Fruit fly (Drosophila melanogaster) whole organism, embryonic: ENCODE results near the gene BicC.

Experiments used
- C15 ChIP-seq: fragments of 200-800 bp; sonication (Bioruptor generic); IDR thresholded peaks from 3 replicates; pipeline ENCODE4 v1.3.6; 2022; ENCODE audit warnings: missing biosample characterization, missing genetic modification characterization
- CG1024 ChIP-seq: fragments of 200-800 bp; sonication (Bioruptor generic); IDR thresholded peaks from 2 replicates; pipeline ENCODE4 v1.3.6; 2022; ENCODE audit warnings: missing biosample characterization, missing genetic modification characterization
- CG10462 ChIP-seq: fragments of 200-800 bp; sonication (Bioruptor generic); optimal IDR thresholded peaks from 2 replicates; lab custom pipeline; 2016; ENCODE audit warnings: missing biosample characterization, missing genetic modification characterization
- CG10543 ChIP-seq: fragments of 200-800 bp; sonication (Bioruptor generic); optimal IDR thresholded peaks from 3 replicates; lab custom pipeline; 2017; ENCODE audit warnings: missing biosample characterization, mild to moderate bottlenecking, missing genetic modification characterization, moderate library complexity
- CG11723 ChIP-seq: fragments of 200-800 bp; sonication (Bioruptor generic); optimal IDR thresholded peaks from 2 replicates; lab custom pipeline; 2017; ENCODE audit warnings: missing biosample characterization, mild to moderate bottlenecking, missing genetic modification characterization
- CG15601 ChIP-seq: fragments of 200-800 bp; sonication (Bioruptor generic); optimal IDR thresholded peaks from 3 replicates; lab custom pipeline; 2019; ENCODE audit warnings: missing biosample characterization, mild to moderate bottlenecking, missing genetic modification characterization, moderate library complexity
- CG17612 ChIP-seq: fragments of 200-800 bp; sonication (Bioruptor generic); IDR thresholded peaks from 2 replicates; pipeline ENCODE4 v1.3.6; 2022; ENCODE audit warnings: missing biosample characterization, missing genetic modification characterization
- CG18619 ChIP-seq: fragments of 200-800 bp; sonication (Bioruptor generic); optimal IDR thresholded peaks from 3 replicates; lab custom pipeline; 2017; ENCODE audit warnings: missing biosample characterization, mild to moderate bottlenecking, missing genetic modification characterization
- CG31224 ChIP-seq: fragments of 200-800 bp; sonication (Bioruptor generic); IDR thresholded peaks from 2 replicates; pipeline ENCODE4 v1.3.6; 2022; ENCODE audit warnings: missing biosample characterization, missing genetic modification characterization
- CG3407 ChIP-seq: fragments of 200-800 bp; sonication (Bioruptor generic); optimal IDR thresholded peaks from 2 replicates; lab custom pipeline; 2018; ENCODE audit warnings: missing biosample characterization, mild to moderate bottlenecking, missing genetic modification characterization
- CG34376 ChIP-seq: fragments of 200-800 bp; sonication (Bioruptor generic); optimal IDR thresholded peaks from 2 replicates; lab custom pipeline; 2018; ENCODE audit warnings: missing biosample characterization, mild to moderate bottlenecking, missing genetic modification characterization
- CG6683 ChIP-seq: fragments of 200-800 bp; sonication (Bioruptor generic); optimal IDR thresholded peaks from 2 replicates; lab custom pipeline; 2017; ENCODE audit warnings: missing biosample characterization, mild to moderate bottlenecking, missing genetic modification characterization, missing genetic modification reagents
- CG6689 ChIP-seq: fragments of 200-800 bp; sonication (Bioruptor generic); IDR thresholded peaks from 2 replicates; pipeline ENCODE4 v1.3.6; 2022; ENCODE audit warnings: missing biosample characterization, missing genetic modification characterization
- CG7271 ChIP-seq: fragments of 200-800 bp; sonication (Bioruptor generic); optimal IDR thresholded peaks from 2 replicates; lab custom pipeline; 2018; ENCODE audit warnings: missing biosample characterization, mild to moderate bottlenecking, missing genetic modification characterization, moderate library complexity
- CG9727 ChIP-seq: fragments of 200-800 bp; sonication (Bioruptor generic); optimal IDR thresholded peaks from 3 replicates; lab custom pipeline; 2017; ENCODE audit warnings: missing biosample characterization, mild to moderate bottlenecking, missing genetic modification characterization
- Chrac-16 ChIP-seq: fragments of 200-800 bp; sonication (Bioruptor generic); optimal IDR thresholded peaks from 3 replicates; lab custom pipeline; 2016; ENCODE audit warnings: missing biosample characterization, missing genetic modification characterization
- CoRest ChIP-seq: fragments of 200-800 bp; sonication (Bioruptor generic); optimal IDR thresholded peaks from 3 replicates; lab custom pipeline; 2018; ENCODE audit warnings: missing biosample characterization, mild to moderate bottlenecking, missing genetic modification characterization, moderate library complexity
- D19A ChIP-seq: fragments of 200-800 bp; optimal IDR thresholded peaks from 3 replicates; lab custom pipeline; 2019; ENCODE audit warnings: missing biosample characterization, mild to moderate bottlenecking, missing genetic modification characterization, moderate library complexity
- Dbx ChIP-seq: fragments of 200-800 bp; sonication (Bioruptor generic); IDR thresholded peaks from 3 replicates; pipeline ENCODE4 v1.3.6; 2022; ENCODE audit warnings: missing biosample characterization, missing genetic modification characterization
- Gsc ChIP-seq: fragments of 200-800 bp; sonication (Bioruptor generic); IDR thresholded peaks from 2 replicates; pipeline ENCODE4 v1.3.6; 2022; ENCODE audit warnings: missing biosample characterization, missing genetic modification characterization
- H15 ChIP-seq: fragments of 200-800 bp; sonication (Bioruptor generic); IDR thresholded peaks from 3 replicates; pipeline ENCODE4 v1.3.6; 2022; ENCODE audit warnings: missing biosample characterization, missing genetic modification characterization
- HLH4C ChIP-seq: fragments of 200-800 bp; sonication (Bioruptor generic); IDR thresholded peaks from 3 replicates; pipeline ENCODE4 v1.3.6; 2022; ENCODE audit warnings: missing biosample characterization, missing genetic modification characterization; ENCODE audit not compliant: partially characterized antibody
- Hsf ChIP-seq: fragments of 200-800 bp; sonication (Bioruptor generic); optimal IDR thresholded peaks from 3 replicates; lab custom pipeline; 2016; ENCODE audit warnings: missing biosample characterization, missing genetic modification characterization
- MESR4 ChIP-seq: fragments of 200-800 bp; sonication (Bioruptor generic); optimal IDR thresholded peaks from 2 replicates; lab custom pipeline; 2018; ENCODE audit warnings: missing biosample characterization, mild to moderate bottlenecking, missing genetic modification characterization, moderate library complexity
- Poxn ChIP-seq: fragments of 200-800 bp; sonication (Bioruptor generic); IDR thresholded peaks from 2 replicates; pipeline ENCODE4 v1.3.6; 2022; ENCODE audit warnings: missing biosample characterization, missing genetic modification characterization
- Ptx1 ChIP-seq: fragments of 200-800 bp; sonication (Bioruptor generic); IDR thresholded peaks from 2 replicates; pipeline ENCODE4 v1.3.6; 2022; ENCODE audit warnings: missing biosample characterization, missing genetic modification characterization
- Tbp ChIP-seq: fragments of >200 bp; optimal IDR thresholded peaks from 2 replicates; lab custom pipeline; 2018; ENCODE audit warnings: missing biosample characterization, missing genetic modification characterization
- abd-A ChIP-seq: fragments of 200-800 bp; sonication (Bioruptor generic); optimal IDR thresholded peaks from 3 replicates; lab custom pipeline; 2019; ENCODE audit warnings: missing biosample characterization, mild to moderate bottlenecking, missing genetic modification characterization, moderate library complexity
- ase ChIP-seq: fragments of 200-800 bp; sonication (Bioruptor generic); IDR thresholded peaks from 3 replicates; pipeline ENCODE4 v1.3.6; 2022; ENCODE audit warnings: missing biosample characterization, missing genetic modification characterization
- az2 ChIP-seq: fragments of 200-800 bp; sonication (Bioruptor generic); optimal IDR thresholded peaks from 3 replicates; lab custom pipeline; 2016; ENCODE audit warnings: missing biosample characterization, missing genetic modification characterization
- bcd ChIP-seq: fragments of 200-800 bp; sonication (Bioruptor generic); optimal IDR thresholded peaks from 2 replicates; lab custom pipeline; 2017; ENCODE audit warnings: missing biosample characterization, mild to moderate bottlenecking, missing genetic modification characterization
- chif ChIP-seq, 2 experiments: fragments of 200-800 bp; sonication (Bioruptor generic); optimal IDR thresholded peaks; 3 replicates each; lab custom pipeline; 2016; ENCODE audit warnings: missing biosample characterization in 2 of 2, missing genetic modification characterization in 2 of 2
- cwo ChIP-seq: fragments of 200-800 bp; sonication (Bioruptor generic); optimal IDR thresholded peaks from 3 replicates; lab custom pipeline; 2017; ENCODE audit warnings: missing biosample characterization, missing genetic modification characterization, mild to moderate bottlenecking, moderate library complexity, missing genetic modification reagents
- en ChIP-seq: fragments of 200-800 bp; sonication (Bioruptor generic); optimal IDR thresholded peaks from 2 replicates; lab custom pipeline; 2016; ENCODE audit warnings: missing biosample characterization, missing genetic modification characterization
- fd3F ChIP-seq: fragments of 200-800 bp; sonication (Bioruptor generic); optimal IDR thresholded peaks from 2 replicates; lab custom pipeline; 2018; ENCODE audit warnings: missing biosample characterization, mild to moderate bottlenecking, missing genetic modification characterization, moderate library complexity
- fd64A ChIP-seq: fragments of 200-800 bp; sonication (Bioruptor generic); optimal IDR thresholded peaks from 3 replicates; lab custom pipeline; 2018; ENCODE audit warnings: missing biosample characterization, mild to moderate bottlenecking, missing genetic modification characterization
- gsb ChIP-seq: fragments of 200-800 bp; sonication (Bioruptor generic); IDR thresholded peaks from 2 replicates; pipeline ENCODE4 v1.3.6; 2022; ENCODE audit warnings: missing biosample characterization, missing genetic modification characterization
- gt ChIP-seq: fragments of 200-800 bp; sonication (Bioruptor generic); IDR thresholded peaks from 2 replicates; pipeline ENCODE4 v1.3.6; 2022; ENCODE audit warnings: missing biosample characterization, missing genetic modification characterization
- hb ChIP-seq: fragments of 200-800 bp; sonication (Bioruptor generic); IDR thresholded peaks from 3 replicates; pipeline ENCODE4 v1.3.6; 2022; ENCODE audit warnings: missing biosample characterization, missing genetic modification characterization; ENCODE audit not compliant: partially characterized antibody
- hth ChIP-seq: fragments of >200 bp; optimal IDR thresholded peaks from 2 replicates; lab custom pipeline; 2017; ENCODE audit warnings: inconsistent platforms
- lov ChIP-seq, 2 experiments: fragments of 200-800 bp in 1 of 2; fragments of >200 bp in 1 of 2; sonication (Bioruptor generic) in 1 of 2; IDR thresholded peaks in 1 of 2; optimal IDR thresholded peaks in 1 of 2; 2 replicates in 1 of 2; 3 replicates in 1 of 2; pipeline versions ENCODE4 v1.3.6 to Lab custom; 2017 to 2022; ENCODE audit warnings: missing biosample characterization in 1 of 2, missing genetic modification characterization in 1 of 2
- luna ChIP-seq: fragments of 200-800 bp; sonication (Bioruptor generic); optimal IDR thresholded peaks from 2 replicates; lab custom pipeline; 2016; ENCODE audit warnings: missing biosample characterization, missing genetic modification characterization
- mirr ChIP-seq: fragments of 200-800 bp; sonication (Bioruptor generic); optimal IDR thresholded peaks from 3 replicates; lab custom pipeline; 2018; ENCODE audit warnings: missing biosample characterization, mild to moderate bottlenecking, missing genetic modification characterization
- nau ChIP-seq: fragments of 200-800 bp; sonication (Bioruptor generic); optimal IDR thresholded peaks from 3 replicates; lab custom pipeline; 2017; ENCODE audit warnings: missing biosample characterization, mild to moderate bottlenecking, missing genetic modification characterization, missing genetic modification reagents
- nom ChIP-seq: fragments of 200-800 bp; sonication (Bioruptor generic); optimal IDR thresholded peaks from 2 replicates; lab custom pipeline; 2017; ENCODE audit warnings: missing biosample characterization, missing genetic modification characterization, mild to moderate bottlenecking, moderate library complexity, missing genetic modification reagents
- otp ChIP-seq: fragments of 200-800 bp; sonication (Bioruptor generic); IDR thresholded peaks from 3 replicates; pipeline ENCODE4, ENCODE4 v1.3.6; 2022; ENCODE audit warnings: missing biosample characterization, missing genetic modification characterization
- ro ChIP-seq: fragments of 200-800 bp; sonication (Bioruptor generic); IDR thresholded peaks from 2 replicates; pipeline ENCODE4 v1.3.6; 2022; ENCODE audit warnings: missing biosample characterization, missing genetic modification characterization
- shn ChIP-seq: fragments of 200-800 bp; sonication (Bioruptor generic); optimal IDR thresholded peaks from 3 replicates; lab custom pipeline; 2016; ENCODE audit warnings: missing biosample characterization, missing genetic modification characterization
- sqz ChIP-seq: fragments of 200-800 bp; sonication (Bioruptor generic); optimal IDR thresholded peaks from 3 replicates; lab custom pipeline; 2018; ENCODE audit warnings: missing biosample characterization, mild to moderate bottlenecking, missing genetic modification characterization
- sr ChIP-seq: fragments of 200-800 bp; sonication (Bioruptor generic); IDR thresholded peaks from 3 replicates; pipeline ENCODE4 v1.3.6; 2022; ENCODE audit warnings: missing biosample characterization, missing genetic modification characterization
- ssp ChIP-seq: fragments of 200-800 bp; sonication (Bioruptor generic); IDR thresholded peaks from 2 replicates; pipeline ENCODE4 v1.3.6; 2022; ENCODE audit warnings: missing biosample characterization, missing genetic modification characterization

BicC gene

DNA sequence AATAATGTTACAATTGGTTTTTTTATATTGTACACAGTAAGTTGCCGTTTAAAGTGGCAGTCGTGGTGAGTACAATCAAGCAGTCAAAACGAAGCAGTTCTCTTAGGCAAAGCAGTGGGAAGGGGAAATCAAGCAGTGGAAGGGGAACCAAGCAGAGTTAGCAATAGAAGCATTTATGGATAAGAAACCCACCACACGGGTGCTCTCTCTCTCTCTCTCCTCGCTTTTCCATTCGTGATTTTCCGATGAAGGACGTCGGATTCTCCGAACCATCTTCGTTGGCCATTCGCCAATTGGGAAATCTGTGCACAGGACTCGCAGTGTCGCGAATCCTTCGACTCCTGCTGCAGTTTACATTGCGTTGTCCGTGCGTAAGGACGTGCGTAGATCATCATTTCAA lies 7.8 kb downstream of the BicC start, which contains the start of gene beat-Ia (continued):
- TF ChIP-seq CG1024 (GFP tag; lab: Robert Waterston, UW) = no peak
- TF ChIP-seq nau (GFP tag; lab: Kevin White, UChicago) = no peak
- TF ChIP-seq Chrac-16 (GFP tag; lab: Kevin White, UChicago) = no peak
- no peak for TF ChIP-seq en
- TF ChIP-seq CG11723 (GFP tag; lab: Kevin White, UChicago) = no peak
- TF ChIP-seq fd3F (GFP tag; lab: Kevin White, UChicago) = no peak
- no peak for TF ChIP-seq H15
- TF ChIP-seq shn (GFP tag; lab: Kevin White, UChicago) = no peak
- TF ChIP-seq MESR4 (GFP tag; lab: Kevin White, UChicago) = no peak
- no peak for TF ChIP-seq bcd (GFP tag; lab: Kevin White, UChicago)
- TF ChIP-seq CG15601 (tag; lab: Kevin White, UChicago) = no peak
- TF ChIP-seq ssp = no peak
- TF ChIP-seq Poxn (GFP tag; lab: Robert Waterston, UW) = no peak
- TF ChIP-seq Dbx (GFP tag; lab: Robert Waterston, UW) = no peak
- no peak for TF ChIP-seq ro (GFP tag; lab: Robert Waterston, UW)
- no peak for TF ChIP-seq CG6683 (GFP tag; lab: Kevin White, UChicago)
- TF ChIP-seq sr = no peak
- TF ChIP-seq Tbp (GFP tag; lab: Kevin White, UChicago) = no peak
- no peak for TF ChIP-seq C15 (GFP tag; lab: Robert Waterston, UW)
- no peak for TF ChIP-seq CG6689 (GFP tag; lab: Robert Waterston, UW)
- TF ChIP-seq hth (lab: Kevin White, UChicago) = no peak
- no peak for TF ChIP-seq gsb (GFP tag; lab: Robert Waterston, UW)
- TF ChIP-seq sqz (GFP tag; lab: Kevin White, UChicago) = no peak
- TF ChIP-seq abd-A (tag; lab: Kevin White, UChicago) = peak; percentile 37
- no peak for TF ChIP-seq lov (optimal IDR thresholded peaks at IDR 0.05; lab: Kevin White, UChicago)
- peak; percentile 66; the same call in 2 of the 3 replicates for TF ChIP-seq lov (GFP tag; IDR thresholded peaks at IDR 0.05; lab: Robert Waterston, UW)
- no peak for TF ChIP-seq CoRest (tag; lab: Kevin White, UChicago)
- TF ChIP-seq gt = no peak
- no peak for TF ChIP-seq CG31224 (GFP tag; lab: Robert Waterston, UW)
- TF ChIP-seq CG17612 = no peak
- TF ChIP-seq Gsc (GFP tag; lab: Robert Waterston, UW) = no peak
- TF ChIP-seq fd64A (GFP tag; lab: Kevin White, UChicago) = no peak
- TF ChIP-seq CG10462 = no peak
- TF ChIP-seq chif (GFP tag; optimal IDR thresholded peaks at IDR 0.05; lab: Kevin White, UChicago) = no peak
- TF ChIP-seq Ptx1 = no peak
- no peak for TF ChIP-seq otp (GFP tag; lab: Robert Waterston, UW)
- no peak for TF ChIP-seq luna
- no peak for TF ChIP-seq cwo (GFP tag; lab: Kevin White, UChicago)
- no peak for TF ChIP-seq CG9727 (GFP tag; lab: Kevin White, UChicago)
- TF ChIP-seq az2 (GFP tag; lab: Kevin White, UChicago) = no peak
- no peak for TF ChIP-seq CG7271 (tag; lab: Kevin White, UChicago)
- TF ChIP-seq Hsf (GFP tag; lab: Kevin White, UChicago) = no peak
- TF ChIP-seq HLH4C (GFP tag; lab: Robert Waterston, UW) = peak; percentile 28; the same call in 1 of the 3 replicates
- no peak for TF ChIP-seq ase (GFP tag; lab: Robert Waterston, UW)
- TF ChIP-seq CG18619 (GFP tag; lab: Kevin White, UChicago) = no peak
- no peak for TF ChIP-seq CG34376 (GFP tag; lab: Kevin White, UChicago)
- TF ChIP-seq CG3407 (GFP tag; lab: Kevin White, UChicago) = no peak
- no peak for TF ChIP-seq mirr
- TF ChIP-seq D19A = no peak
- TF ChIP-seq hb = 0 out of 3 replicates have a peak, but pooled peaks have one; percentile 18
- no peak for TF ChIP-seq nom (GFP tag; lab: Kevin White, UChicago)
- no peak for TF ChIP-seq CG10543 (GFP tag; lab: Kevin White, UChicago)
